Worm (Caenorhabditis elegans): ENCODE measurements around the gene hlh-27.

ce11 chrII:5537524-5537923 lies 2.5 kb downstream of the hlh-27 start, which contains the start of gene C17C3.11:
- TF ChIP-seq nhr-25 (tag; optimal IDR thresholded peaks at IDR 0.05) (no peak), egl-27 (tag; optimal IDR thresholded peaks at IDR 0.05) (no peak), elt-3 (tag; optimal IDR thresholded peaks at IDR 0.05) (no peak), jun-1 (tag; optimal IDR thresholded peaks at IDR 0.05) (no peak), zag-1 (tag; optimal IDR thresholded peaks at IDR 0.05) (no peak), mdl-1 (tag; optimal IDR thresholded peaks at IDR 0.05) (no peak), nhr-28 (tag; optimal IDR thresholded peaks at IDR 0.05) (no peak), pha-4 (tag; optimal IDR thresholded peaks at IDR 0.05) (no peak)

Measured in whole organism, L3 larva.